Worm (Caenorhabditis elegans): Measurements from ENCODE around the gene crn-5.

Gene crn-5

DNA sequence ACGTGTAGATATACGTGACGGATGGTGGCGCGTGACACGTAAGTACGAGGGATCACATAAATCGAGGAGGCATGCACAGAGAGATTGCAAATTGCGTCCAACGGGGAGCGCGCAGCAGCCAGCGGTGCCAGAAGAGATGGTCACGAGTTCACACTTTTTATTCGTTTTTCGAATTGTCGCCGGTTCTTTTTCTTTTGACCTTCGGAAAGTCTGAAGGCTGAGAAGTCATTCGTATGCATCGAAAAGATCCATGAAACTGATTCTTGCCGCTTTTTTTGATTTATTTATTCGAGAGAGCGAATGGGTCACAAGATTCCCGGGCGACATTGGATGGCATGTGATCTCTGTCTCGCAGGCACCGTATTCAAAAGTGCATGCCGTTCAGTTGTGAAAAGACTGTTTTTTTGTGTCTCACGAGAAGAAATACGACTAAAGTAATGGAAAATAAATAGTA is 33.6 kb upstream of the crn-5 start (continued):
- TF ChIP-seq F57C9.4 (tag; optimal IDR thresholded peaks at IDR 0.05) (no peak), K11D2.4 (GFP tag; IDR thresholded peaks at IDR 0.05) (peak; percentile 85), nhr-80 (tag; optimal IDR thresholded peaks at IDR 0.05) (no peak), F52B5.7 (tag; optimal IDR thresholded peaks at IDR 0.05) (peak; percentile 2), mxl-1 (tag; optimal IDR thresholded peaks at IDR 0.05) (no peak), ceh-91 (GFP tag; IDR thresholded peaks at IDR 0.05) (no peak), Y53F4B.3 (GFP tag; IDR thresholded peaks at IDR 0.05) (no peak), fkh-3 (tag; optimal IDR thresholded peaks at IDR 0.05) (no peak), aptf-2 (GFP tag; conservative IDR thresholded peaks at IDR 0.05) (no peak), ZK185.1 (tag; optimal IDR thresholded peaks at IDR 0.05; ENCODE audit: poor library complexity, severe bottlenecking) (no peak), zim-3 (tag; optimal IDR thresholded peaks at IDR 0.05) (no peak), ztf-26 (tag; optimal IDR thresholded peaks at IDR 0.05) (peak; percentile 44), Y95B8A.8 (GFP tag; IDR thresholded peaks at IDR 0.05) (0 out of 2 replicates have a peak, but pooled peaks have one; percentile 24), let-526 (GFP tag; IDR thresholded peaks at IDR 0.05) (no peak), ztf-25 (GFP tag; IDR thresholded peaks at IDR 0.05) (no peak), T07F8.4 (tag; optimal IDR thresholded peaks at IDR 0.05) (no peak), Y53G8AR.9 (GFP tag; conservative IDR thresholded peaks at IDR 0.05) (no peak), B0035.1 (tag; optimal IDR thresholded peaks at IDR 0.05) (no peak), pha-4 (tag; optimal IDR thresholded peaks at IDR 0.05) (no peak), F39B2.1 (GFP tag; IDR thresholded peaks at IDR 0.05) (no peak), attf-3 (GFP tag; conservative IDR thresholded peaks at IDR 0.05) (no peak), F22D6.2 (tag; optimal IDR thresholded peaks at IDR 0.05) (no peak), mcd-1 (GFP tag; IDR thresholded peaks at IDR 0.05) (peak; percentile 39; the same call in 1 of the 2 replicates), nhr-27 (tag; optimal IDR thresholded peaks at IDR 0.05) (no peak), lin-35 (GFP tag; optimal IDR thresholded peaks at IDR 0.05) (peak in 1 of 3 experiments; percentile 35), hmg-20 (GFP tag; IDR thresholded peaks at IDR 0.05) (no peak), nfya-2 (GFP tag; IDR thresholded peaks at IDR 0.05) (no peak), B0261.1 (tag; optimal IDR thresholded peaks at IDR 0.05) (no peak), tbp1 (GFP tag; optimal IDR thresholded peaks at IDR 0.05) (peak; percentile 45), hsf-1 (GFP tag; IDR thresholded peaks at IDR 0.05) (0 out of 2 replicates have a peak, but pooled peaks have one; percentile 13), tlf-1 (GFP tag; optimal IDR thresholded peaks at IDR 0.05) (no peak), ceh-58 (GFP tag; IDR thresholded peaks at IDR 0.05) (no peak), madf-8 (GFP tag; conservative IDR thresholded peaks at IDR 0.05) (no peak), let-607 (tag; optimal IDR thresholded peaks at IDR 0.05) (no peak), lin-40 (tag; optimal IDR thresholded peaks at IDR 0.05) (peak; percentile 4), ztf-6 (GFP tag; IDR thresholded peaks at IDR 0.05) (no peak), K12H6.12 (tag; optimal IDR thresholded peaks at IDR 0.05) (no peak), ekl-4 (GFP tag; IDR thresholded peaks at IDR 0.05) (peak; percentile 50; the same call in 1 of the 2 replicates), madf-10 (tag; optimal IDR thresholded peaks at IDR 0.05) (no peak), attf-5 (GFP tag; optimal IDR thresholded peaks at IDR 0.05) (peak; percentile 37), him-1 (tag; optimal IDR thresholded peaks at IDR 0.05) (no peak), cebp-1 (GFP tag; IDR thresholded peaks at IDR 0.05) (no peak), cebp-1 (tag; optimal IDR thresholded peaks at IDR 0.05) (peak; percentile 74), ztf-18 (tag; optimal IDR thresholded peaks at IDR 0.05) (no peak), atf-7 (tag; optimal IDR thresholded peaks at IDR 0.05) (no peak), mes-4 (tag; optimal IDR thresholded peaks at IDR 0.05) (no peak), zfh-2 (GFP tag; conservative IDR thresholded peaks at IDR 0.05) (peak; percentile 78), chd-7 (tag; optimal IDR thresholded peaks at IDR 0.05) (peak; percentile 38), snpc-4 (GFP tag; optimal IDR thresholded peaks at IDR 0.05) (no peak), snpc-4 (tag; optimal IDR thresholded peaks at IDR 0.05) (peak in 1 of 4 experiments; percentile 39)
